Worm (Caenorhabditis elegans) whole organism, late embryonic: Measurements from ENCODE around the gene tars-1.

Experiments used
- ceh-30 ChIP-seq: fragments of 150-350 bp; optimal IDR thresholded peaks from 2 replicates; lab custom pipeline; 2014; ENCODE audit warnings: missing biosample characterization, missing genetic modification characterization
- pat-9 ChIP-seq: fragments of 200-800 bp; sonication (Bioruptor generic); optimal IDR thresholded peaks from 2 replicates; lab custom pipeline; 2018; ENCODE audit warnings: mild to moderate bottlenecking, missing genetic modification characterization, moderate library complexity, missing compliant biosample characterization
- pax-1 ChIP-seq: fragments of 150-350 bp; optimal IDR thresholded peaks from 2 replicates; lab custom pipeline; 2014; ENCODE audit warnings: missing biosample characterization, missing genetic modification characterization
- sox-4 ChIP-seq: sonication (generic microtip); optimal IDR thresholded peaks from 2 replicates; lab custom pipeline; 2017; ENCODE audit warnings: mild to moderate bottlenecking, missing genetic modification characterization, inconsistent platforms, missing compliant biosample characterization
- ttx-3 ChIP-seq: sonication (generic microtip); optimal IDR thresholded peaks from 2 replicates; lab custom pipeline; 2016; ENCODE audit warnings: missing genetic modification reagents, missing genetic modification characterization, missing compliant biosample characterization

- TF ChIP-seq sox-4 (tag; lab: Kevin White, UChicago) (no peak), pax-1 (tag; lab: Kevin White, UChicago) (no peak), ceh-30 (tag; lab: Kevin White, UChicago) (no peak), pat-9 (tag; lab: Kevin White, UChicago) (no peak), ttx-3 (tag; lab: Kevin White, UChicago) (no peak)
These were observed 5.5 kb downstream of the tars-1 start for ce11 chrII:11689941-11690340.
